Fruit fly (Drosophila melanogaster): ENCODE measurements around the gene CG14445.

Gene CG14445

DNA sequence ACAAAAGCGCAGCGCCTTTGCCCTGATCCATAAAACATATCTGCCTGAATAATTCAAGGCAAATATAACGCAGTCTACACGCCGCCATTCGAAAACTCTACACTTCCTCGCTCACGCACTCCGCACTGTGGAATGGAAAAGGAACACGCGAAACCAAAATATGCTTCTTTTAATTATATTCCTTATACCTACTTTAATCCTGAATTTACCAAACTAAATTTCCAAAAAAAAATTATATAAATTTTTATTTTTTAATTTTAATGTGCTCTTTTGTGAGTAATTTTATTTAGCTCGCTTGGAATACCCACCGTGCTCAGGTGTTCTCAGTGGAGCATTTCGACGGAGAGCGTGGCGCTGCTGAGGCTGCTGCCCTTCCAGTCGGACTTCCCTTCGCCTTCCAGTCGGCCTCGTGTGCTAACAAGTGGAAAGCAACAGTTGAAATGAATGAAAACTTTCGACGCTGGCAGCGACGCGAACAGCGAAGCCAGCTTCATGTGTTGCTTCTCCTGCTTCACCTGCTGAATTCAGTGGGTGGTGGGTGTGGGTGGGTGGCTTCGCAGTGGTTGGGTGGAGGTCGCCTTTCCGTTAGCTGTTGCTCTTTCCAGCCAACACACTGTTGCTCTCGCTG is 43.8 kb upstream of the CG14445 start (continued):
- TF ChIP-seq Bgb (GFP tag; IDR thresholded peaks at IDR 0.05; ENCODE audit: partially characterized antibody) = no peak
- no peak for TF ChIP-seq Lpt (GFP tag; optimal IDR thresholded peaks at IDR 0.05)
- peak; percentile 17 for TF ChIP-seq CG8359 (GFP tag; optimal IDR thresholded peaks at IDR 0.05; ENCODE audit: borderline replicate concordance)
- TF ChIP-seq sens-2 (GFP tag; IDR thresholded peaks at IDR 0.05) = peak; percentile 57; the same call in 1 of the 2 replicates
- peak; percentile 83 for TF ChIP-seq CG12659 (GFP tag; optimal IDR thresholded peaks at IDR 0.05)
- TF ChIP-seq dpn (GFP tag; optimal IDR thresholded peaks at IDR 0.05) = peak in 1 of 2 experiments; percentile 59
- no peak for TF ChIP-seq CG7271 (tag; optimal IDR thresholded peaks at IDR 0.05)
- peak; percentile 91 for TF ChIP-seq row (GFP tag; IDR thresholded peaks at IDR 0.05)
- peak; percentile 73 for TF ChIP-seq Lim3 (GFP tag; IDR thresholded peaks at IDR 0.05)
- TF ChIP-seq CG4404 (GFP tag; IDR thresholded peaks at IDR 0.05) = peak; percentile 73
- TF ChIP-seq Deaf1 (tag; optimal IDR thresholded peaks at IDR 0.05) = peak; percentile 76
- no peak for TF ChIP-seq gfzf (GFP tag; optimal IDR thresholded peaks at IDR 0.05)
- peak; percentile 48 for TF ChIP-seq Hsf (GFP tag; optimal IDR thresholded peaks at IDR 0.05)
- peak; percentile 31 for TF ChIP-seq CG6254 (GFP tag; optimal IDR thresholded peaks at IDR 0.05)
- peak; percentile 83 for TF ChIP-seq Ada2b (GFP tag; IDR thresholded peaks at IDR 0.05)
- TF ChIP-seq fd3F (GFP tag; optimal IDR thresholded peaks at IDR 0.05) = peak; percentile 78
- TF ChIP-seq CG4854 (GFP tag; optimal IDR thresholded peaks at IDR 0.05) = peak; percentile 34
- no peak for TF ChIP-seq sima (GFP tag; optimal IDR thresholded peaks at IDR 0.05)
- peak; percentile 100 for TF ChIP-seq scrt (GFP tag; optimal IDR thresholded peaks at IDR 0.05)
- no peak for TF ChIP-seq Spps (tag; optimal IDR thresholded peaks at IDR 0.05)
- peak; percentile 58 for TF ChIP-seq Nf-YC (tag; optimal IDR thresholded peaks at IDR 0.05)
- 0 out of 2 replicates have a peak, but pooled peaks have one; percentile 27 for TF ChIP-seq CG4360 (GFP tag; IDR thresholded peaks at IDR 0.05)
- TF ChIP-seq Blimp-1 (GFP tag; optimal IDR thresholded peaks at IDR 0.05) = peak; percentile 69
- TF ChIP-seq vnd (GFP tag; IDR thresholded peaks at IDR 0.05; ENCODE audit: partially characterized antibody) = no peak
- peak; percentile 81 for TF ChIP-seq Oaz (GFP tag; IDR thresholded peaks at IDR 0.05)
- no peak for TF ChIP-seq CG4617 (GFP tag; optimal IDR thresholded peaks at IDR 0.05; ENCODE audit: borderline replicate concordance)
- TF ChIP-seq CG1024 (GFP tag; IDR thresholded peaks at IDR 0.05) = peak; percentile 67; the same call in 1 of the 2 replicates
- peak; percentile 85 for TF ChIP-seq CG17361 (GFP tag; IDR thresholded peaks at IDR 0.05)
- TF ChIP-seq slou (GFP tag; optimal IDR thresholded peaks at IDR 0.05) = peak; percentile 51
- TF ChIP-seq NfI (GFP tag; optimal IDR thresholded peaks at IDR 0.05) = peak; percentile 84
- peak; percentile 91 for TF ChIP-seq CG6689 (GFP tag; IDR thresholded peaks at IDR 0.05)
- no peak for TF ChIP-seq CHES-1-like (GFP tag; optimal IDR thresholded peaks at IDR 0.05)
- peak; percentile 76 for TF ChIP-seq cas (GFP tag; IDR thresholded peaks at IDR 0.05)
- peak; percentile 80 for TF ChIP-seq danr (GFP tag; IDR thresholded peaks at IDR 0.05)
- no peak for TF ChIP-seq dmrt11E (tag; optimal IDR thresholded peaks at IDR 0.05)
- no peak for TF ChIP-seq Kr (GFP tag; optimal IDR thresholded peaks at IDR 0.05)
- TF ChIP-seq CG5180 (GFP tag; optimal IDR thresholded peaks at IDR 0.05) = peak; percentile 24
- peak; percentile 32 for TF ChIP-seq ftz-f1 (GFP tag; optimal IDR thresholded peaks at IDR 0.05)
- peak; percentile 76 for TF ChIP-seq toy (GFP tag; IDR thresholded peaks at IDR 0.05)
- TF ChIP-seq B-H1 (GFP tag; IDR thresholded peaks at IDR 0.05) = peak; percentile 74
- peak; percentile 89 for TF ChIP-seq CG2678 (tag; optimal IDR thresholded peaks at IDR 0.05)
- no peak for TF ChIP-seq CG1647 (GFP tag; optimal IDR thresholded peaks at IDR 0.05)
- peak; percentile 90 for TF ChIP-seq ttk (GFP tag; IDR thresholded peaks at IDR 0.05)
- peak; percentile 84 for TF ChIP-seq Optix (GFP tag; IDR thresholded peaks at IDR 0.05)
- TF ChIP-seq CG11085 (GFP tag; IDR thresholded peaks at IDR 0.05) = peak; percentile 65
- peak; percentile 92 for TF ChIP-seq stc (GFP tag; IDR thresholded peaks at IDR 0.05)
- TF ChIP-seq Jarid2 (GFP tag; optimal IDR thresholded peaks at IDR 0.05) = peak; percentile 47
- no peak for TF ChIP-seq amos (GFP tag; IDR thresholded peaks at IDR 0.05; ENCODE audit: partially characterized antibody)
- TF ChIP-seq NK7.1 (GFP tag; optimal IDR thresholded peaks at IDR 0.05) = no peak
- no peak for TF ChIP-seq CG7786 (GFP tag; optimal IDR thresholded peaks at IDR 0.05)

All from whole organism, embryonic.